Fruit fly (Drosophila melanogaster): ENCODE data around the gene CG3708.

Gene CG3708

DNA sequence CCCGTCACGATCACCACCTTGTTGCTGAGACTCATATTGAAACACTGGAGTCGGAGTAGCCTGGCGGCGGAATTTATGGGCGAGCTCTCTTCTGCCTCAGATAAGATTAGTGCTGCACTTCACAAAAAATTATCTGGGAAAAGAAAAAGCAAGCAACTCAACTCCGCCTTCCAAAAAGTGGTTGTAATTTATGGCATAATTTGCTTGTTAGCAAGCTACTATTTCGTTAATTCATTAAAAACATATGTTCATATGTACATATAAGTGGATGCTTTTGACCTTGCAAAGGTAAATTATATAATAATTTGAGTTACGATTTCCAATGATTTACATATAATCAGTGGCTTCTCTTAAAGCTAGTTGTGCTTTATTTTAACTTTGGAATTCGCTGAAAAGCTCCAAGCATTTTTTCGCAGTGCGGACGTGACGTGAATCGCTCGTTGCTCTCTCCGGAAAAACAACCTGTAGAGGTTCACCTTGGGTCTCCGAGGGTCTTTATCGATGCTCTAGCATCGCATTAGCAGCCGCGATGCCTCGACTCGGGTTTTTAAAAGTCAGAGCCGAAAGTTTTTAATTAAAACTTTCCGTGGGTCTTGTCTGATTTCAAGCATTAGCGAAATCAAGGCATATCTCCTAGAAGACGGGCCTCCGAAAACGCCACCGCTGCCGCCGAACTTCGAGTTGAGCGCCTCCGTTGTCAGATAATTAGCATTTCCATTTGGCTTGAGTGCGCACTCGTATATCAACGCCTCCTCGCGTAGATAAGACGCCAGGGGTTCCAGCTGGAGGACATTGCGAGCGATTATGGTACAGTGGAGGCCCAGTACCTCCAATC, 17.8 kb upstream of the CG3708 start, which contains the start of gene CG3699 (continued):
- peak; percentile 67 for TF ChIP-seq CG15269 (tag; optimal IDR thresholded peaks at IDR 0.05)
- peak; percentile 44 for TF ChIP-seq unpg (GFP tag; optimal IDR thresholded peaks at IDR 0.05)
- TF ChIP-seq CG17385 (GFP tag; optimal IDR thresholded peaks at IDR 0.05) = peak; percentile 43
- TF ChIP-seq CG7556 (GFP tag; optimal IDR thresholded peaks at IDR 0.05) = peak; percentile 43
- TF ChIP-seq knrl (GFP tag; IDR thresholded peaks at IDR 0.05; ENCODE audit: partially characterized antibody) = no peak
- no peak for TF ChIP-seq tap (tag; optimal IDR thresholded peaks at IDR 0.05)
- peak; percentile 28 for TF ChIP-seq Hr3 (GFP tag; optimal IDR thresholded peaks at IDR 0.05)
- TF ChIP-seq sisA (GFP tag; IDR thresholded peaks at IDR 0.05) = no peak
- TF ChIP-seq HmgZ (tag; optimal IDR thresholded peaks at IDR 0.05) = peak; percentile 1
- peak; percentile 26 for TF ChIP-seq Blimp-1 (GFP tag; optimal IDR thresholded peaks at IDR 0.05)
- no peak for TF ChIP-seq ERR (GFP tag; optimal IDR thresholded peaks at IDR 0.05)
- TF ChIP-seq CG7786 (GFP tag; optimal IDR thresholded peaks at IDR 0.05) = no peak
- peak; percentile 73 for TF ChIP-seq sd (tag; optimal IDR thresholded peaks at IDR 0.05)
- peak; percentile 64 for TF ChIP-seq CG3281 (GFP tag; optimal IDR thresholded peaks at IDR 0.05)
- no peak for TF ChIP-seq Sox100B (GFP tag; optimal IDR thresholded peaks at IDR 0.05)
- TF ChIP-seq Hr39 (optimal IDR thresholded peaks at IDR 0.05) = no peak
- TF ChIP-seq Nf-YA (GFP tag; IDR thresholded peaks at IDR 0.05) = no peak
- TF ChIP-seq CG4854 (GFP tag; optimal IDR thresholded peaks at IDR 0.05) = peak; percentile 2
- TF ChIP-seq CG8944 (GFP tag; optimal IDR thresholded peaks at IDR 0.05) = no peak
- TF ChIP-seq luna (GFP tag; optimal IDR thresholded peaks at IDR 0.05) = no peak
- no peak for TF ChIP-seq psq (GFP tag; optimal IDR thresholded peaks at IDR 0.05)
- peak; percentile 15 for TF ChIP-seq HLH54F (GFP tag; optimal IDR thresholded peaks at IDR 0.05)
- TF ChIP-seq CG9817 (tag; optimal IDR thresholded peaks at IDR 0.05) = peak; percentile 35
- TF ChIP-seq lab (GFP tag; optimal IDR thresholded peaks at IDR 0.05) = peak; percentile 67
- no peak for TF ChIP-seq Taf1 (GFP tag; IDR thresholded peaks at IDR 0.05)
- TF ChIP-seq z (GFP tag; IDR thresholded peaks at IDR 0.05) = no peak
- peak; percentile 58 for TF ChIP-seq CG13424 (tag; optimal IDR thresholded peaks at IDR 0.05)
- no peak for TF ChIP-seq tll (GFP tag; optimal IDR thresholded peaks at IDR 0.05)
- TF ChIP-seq rib (GFP tag; IDR thresholded peaks at IDR 0.05) = 0 out of 2 replicates have a peak, but pooled peaks have one; percentile 25
- TF ChIP-seq CG3163 (GFP tag; optimal IDR thresholded peaks at IDR 0.05) = no peak
- TF ChIP-seq tio (GFP tag; optimal IDR thresholded peaks at IDR 0.05) = no peak
- no peak for TF ChIP-seq Antp (GFP tag; optimal IDR thresholded peaks at IDR 0.05)
- no peak for TF ChIP-seq gcm2 (GFP tag; optimal IDR thresholded peaks at IDR 0.05)
- TF ChIP-seq sens-2 (GFP tag; IDR thresholded peaks at IDR 0.05) = no peak
- TF ChIP-seq pan (optimal IDR thresholded peaks at IDR 0.05) = no peak
- TF ChIP-seq pan (GFP tag; optimal IDR thresholded peaks at IDR 0.05 in 1 of 2, IDR thresholded peaks at IDR 0.05 in 1 of 2) = no peak
- no peak for TF ChIP-seq CG8359 (GFP tag; optimal IDR thresholded peaks at IDR 0.05; ENCODE audit: borderline replicate concordance)
- no peak for TF ChIP-seq hkb (optimal IDR thresholded peaks at IDR 0.05)
- no peak; the same call in 1 of the 2 replicates for TF ChIP-seq hkb (GFP tag; IDR thresholded peaks at IDR 0.05)
- peak; percentile 54 for TF ChIP-seq GATAe (GFP tag; conservative IDR thresholded peaks at IDR 0.05)
- TF ChIP-seq hth (optimal IDR thresholded peaks at IDR 0.05) = no peak
- TF ChIP-seq Dbx (GFP tag; IDR thresholded peaks at IDR 0.05) = no peak
- TF ChIP-seq Adf1 (GFP tag; IDR thresholded peaks at IDR 0.05) = peak; percentile 9; the same call in 1 of the 2 replicates
- TF ChIP-seq en (GFP tag; optimal IDR thresholded peaks at IDR 0.05) = no peak
- TF ChIP-seq CG11695 (GFP tag; IDR thresholded peaks at IDR 0.05) = peak; percentile 44; the same call in 1 of the 3 replicates
- TF ChIP-seq CG2199 (GFP tag; IDR thresholded peaks at IDR 0.05) = no peak
- TF ChIP-seq Dp (GFP tag; optimal IDR thresholded peaks at IDR 0.05) = no peak
- peak; percentile 34 for TF ChIP-seq ind (GFP tag; optimal IDR thresholded peaks at IDR 0.05)
- no peak for TF ChIP-seq sob (GFP tag; IDR thresholded peaks at IDR 0.05)
- TF ChIP-seq Dad (GFP tag; optimal IDR thresholded peaks at IDR 0.05) = no peak
- no peak for TF ChIP-seq zen (tag; optimal IDR thresholded peaks at IDR 0.05)
